Fruit fly (Drosophila melanogaster): ENCODE results near the gene plh.

Gene plh

dm6 chr3R:5031881-5032280 is 21.1 kb upstream of the plh start (continued):
- TF ChIP-seq CG18619 (GFP tag; optimal IDR thresholded peaks at IDR 0.05) = peak; percentile 18
- peak; percentile 36 for TF ChIP-seq oc (tag; optimal IDR thresholded peaks at IDR 0.05)
- TF ChIP-seq Lhr (GFP tag; optimal IDR thresholded peaks at IDR 0.05) = no peak
- peak; percentile 9 for TF ChIP-seq D19A (tag; optimal IDR thresholded peaks at IDR 0.05)
- no peak for TF ChIP-seq knrl (GFP tag; IDR thresholded peaks at IDR 0.05; ENCODE audit: partially characterized antibody)
- peak in 1 of 2 experiments; percentile 11 for TF ChIP-seq Eip74EF (GFP tag; optimal IDR thresholded peaks at IDR 0.05)
- TF ChIP-seq Sox102F (GFP tag; optimal IDR thresholded peaks at IDR 0.05) = peak; percentile 6
- TF ChIP-seq CG2199 (GFP tag; IDR thresholded peaks at IDR 0.05) = peak; percentile 46; the same call in 1 of the 3 replicates
- TF ChIP-seq luna (GFP tag; optimal IDR thresholded peaks at IDR 0.05) = no peak
- TF ChIP-seq Hand (GFP tag; optimal IDR thresholded peaks at IDR 0.05) = no peak
- peak; percentile 38 for TF ChIP-seq CG2678 (tag; optimal IDR thresholded peaks at IDR 0.05)
- peak; percentile 3 for TF ChIP-seq pho (GFP tag; optimal IDR thresholded peaks at IDR 0.05)
- TF ChIP-seq scrt (GFP tag; optimal IDR thresholded peaks at IDR 0.05) = no peak
- TF ChIP-seq pita (GFP tag; optimal IDR thresholded peaks at IDR 0.05) = no peak
- TF ChIP-seq kni (GFP tag; optimal IDR thresholded peaks at IDR 0.05) = peak; percentile 73
- no peak for TF ChIP-seq zfh2 (GFP tag; optimal IDR thresholded peaks at IDR 0.05)
- TF ChIP-seq CG12744 (GFP tag; optimal IDR thresholded peaks at IDR 0.05) = no peak
- no peak for TF ChIP-seq Ada2b (GFP tag; IDR thresholded peaks at IDR 0.05)
- no peak for TF ChIP-seq Bteb2 (GFP tag; optimal IDR thresholded peaks at IDR 0.05)
- no peak for TF ChIP-seq inv (GFP tag; IDR thresholded peaks at IDR 0.05; ENCODE audit: partially characterized antibody)
- TF ChIP-seq CG5180 (GFP tag; optimal IDR thresholded peaks at IDR 0.05) = no peak
- TF ChIP-seq CG18262 (tag; optimal IDR thresholded peaks at IDR 0.05) = peak; percentile 3
- peak; percentile 13 for TF ChIP-seq CG1603 (tag; optimal IDR thresholded peaks at IDR 0.05)
- peak; percentile 8 for TF ChIP-seq CG15011 (GFP tag; optimal IDR thresholded peaks at IDR 0.05)
- no peak for TF ChIP-seq CG10366 (GFP tag; IDR thresholded peaks at IDR 0.05)
- peak; percentile 64 for TF ChIP-seq CG12769 (tag; optimal IDR thresholded peaks at IDR 0.05)
- TF ChIP-seq unpg (GFP tag; optimal IDR thresholded peaks at IDR 0.05) = peak; percentile 19
- peak; percentile 78 for TF ChIP-seq gcm (GFP tag; optimal IDR thresholded peaks at IDR 0.05)
- TF ChIP-seq CG30020 (tag; optimal IDR thresholded peaks at IDR 0.05) = no peak
- TF ChIP-seq Awh (GFP tag; IDR thresholded peaks at IDR 0.05) = 0 out of 2 replicates have a peak, but pooled peaks have one; percentile 7
- TF ChIP-seq CG14050 (GFP tag; IDR thresholded peaks at IDR 0.05) = no peak
- 0 out of 2 replicates have a peak, but pooled peaks have one; percentile 39 for TF ChIP-seq vvl (GFP tag; IDR thresholded peaks at IDR 0.05)
- TF ChIP-seq zen2 (GFP tag; IDR thresholded peaks at IDR 0.05; ENCODE audit: partially characterized antibody) = no peak
- TF ChIP-seq CG7745 (tag; optimal IDR thresholded peaks at IDR 0.05) = peak; percentile 72
- TF ChIP-seq Mad (GFP tag; optimal IDR thresholded peaks at IDR 0.05) = no peak
- no peak for TF ChIP-seq CG17186 (GFP tag; optimal IDR thresholded peaks at IDR 0.05)
- TF ChIP-seq sisA (GFP tag; IDR thresholded peaks at IDR 0.05) = no peak
- TF ChIP-seq CG5953 (GFP tag; IDR thresholded peaks at IDR 0.05) = no peak
- TF ChIP-seq abd-A (tag; optimal IDR thresholded peaks at IDR 0.05) = no peak
- TF ChIP-seq Neu2 (GFP tag; optimal IDR thresholded peaks at IDR 0.05; ENCODE audit: borderline replicate concordance) = no peak
- TF ChIP-seq sr (GFP tag; IDR thresholded peaks at IDR 0.05) = no peak
- no peak for TF ChIP-seq Sin3A (optimal IDR thresholded peaks at IDR 0.05)
- no peak for TF ChIP-seq kay (GFP tag; optimal IDR thresholded peaks at IDR 0.05)
- peak; percentile 6 for TF ChIP-seq CG7987 (GFP tag; optimal IDR thresholded peaks at IDR 0.05)
- no peak for TF ChIP-seq Trl (optimal IDR thresholded peaks at IDR 0.05)
- TF ChIP-seq Trl (GFP tag; optimal IDR thresholded peaks at IDR 0.05) = peak; percentile 15
- no peak for TF ChIP-seq CG17361 (GFP tag; IDR thresholded peaks at IDR 0.05)
- TF ChIP-seq gem (tag; optimal IDR thresholded peaks at IDR 0.05) = peak; percentile 10
- no peak for TF ChIP-seq Gsc (GFP tag; IDR thresholded peaks at IDR 0.05)
- 0 out of 3 replicates have a peak, but pooled peaks have one; percentile 43 for TF ChIP-seq ci (GFP tag; IDR thresholded peaks at IDR 0.05)
- no peak for TF ChIP-seq Dfd (GFP tag; optimal IDR thresholded peaks at IDR 0.05)
